Fruit fly (Drosophila melanogaster): ENCODE results near the gene G9a.

G9a gene

dm6 chrX:265692-266091 lies 19.9 kb downstream of the G9a start:
- TF ChIP-seq CG13204 (GFP tag; optimal IDR thresholded peaks at IDR 0.05) (no peak), CG14655 (GFP tag; optimal IDR thresholded peaks at IDR 0.05) (no peak), D1 (tag; optimal IDR thresholded peaks at IDR 0.05) (no peak), gl (tag; optimal IDR thresholded peaks at IDR 0.05) (no peak), fd96Ca (GFP tag; IDR thresholded peaks at IDR 0.05) (no peak), Pif1A (GFP tag; optimal IDR thresholded peaks at IDR 0.05) (no peak), CG8301 (tag; optimal IDR thresholded peaks at IDR 0.05) (no peak), Ets98B (GFP tag; IDR thresholded peaks at IDR 0.05) (no peak), CG10348 (GFP tag; IDR thresholded peaks at IDR 0.05) (no peak), CG32121 (GFP tag; IDR thresholded peaks at IDR 0.05) (no peak), CG9948 (tag; optimal IDR thresholded peaks at IDR 0.05) (no peak), EcR (GFP tag; optimal IDR thresholded peaks at IDR 0.05) (no peak), rn (GFP tag; IDR thresholded peaks at IDR 0.05) (no peak), CG34367 (tag; optimal IDR thresholded peaks at IDR 0.05) (no peak), CG8159 (tag; optimal IDR thresholded peaks at IDR 0.05) (no peak), CG15710 (tag; optimal IDR thresholded peaks at IDR 0.05) (no peak)

dm6 chrX:266978-267439 lies 21.2 kb downstream of the G9a start, which contains the start of gene CG13376:
CG13376 (minus strand) TSS chrX:267028.
- peak; percentile 29 for TF ChIP-seq CG8301 (tag; optimal IDR thresholded peaks at IDR 0.05)
- TF ChIP-seq CG32121 (GFP tag; IDR thresholded peaks at IDR 0.05) = peak; percentile 19; the same call in 1 of the 2 replicates
- TF ChIP-seq fd96Ca (GFP tag; IDR thresholded peaks at IDR 0.05) = no peak

dm6 chrX:267979-268378 lies 22.2 kb downstream of the G9a start:
- TF ChIP-seq fd96Ca (GFP tag; IDR thresholded peaks at IDR 0.05) = no peak
- 0 out of 3 replicates have a peak, but pooled peaks have one; percentile 9 for TF ChIP-seq CG4496 (GFP tag; IDR thresholded peaks at IDR 0.05)
- peak; percentile 90 for TF ChIP-seq EcR (GFP tag; optimal IDR thresholded peaks at IDR 0.05)

- TF ChIP-seq gl (tag; optimal IDR thresholded peaks at IDR 0.05) (no peak), Snoo (tag; optimal IDR thresholded peaks at IDR 0.05) (no peak), CG8301 (tag; optimal IDR thresholded peaks at IDR 0.05) (no peak), CG12605 (GFP tag; IDR thresholded peaks at IDR 0.05) (no peak), CG10348 (GFP tag; IDR thresholded peaks at IDR 0.05) (no peak), Pif1A (GFP tag; optimal IDR thresholded peaks at IDR 0.05) (no peak), CG9948 (tag; optimal IDR thresholded peaks at IDR 0.05) (no peak), CG32121 (GFP tag; IDR thresholded peaks at IDR 0.05) (no peak), D1 (tag; optimal IDR thresholded peaks at IDR 0.05) (no peak), CG13204 (GFP tag; optimal IDR thresholded peaks at IDR 0.05) (no peak), CG17806 (tag; optimal IDR thresholded peaks at IDR 0.05) (no peak), CG8159 (tag; optimal IDR thresholded peaks at IDR 0.05) (no peak), CG15710 (tag; optimal IDR thresholded peaks at IDR 0.05) (no peak), rn (GFP tag; IDR thresholded peaks at IDR 0.05) (no peak), CG34367 (tag; optimal IDR thresholded peaks at IDR 0.05) (no peak), Ets98B (GFP tag; IDR thresholded peaks at IDR 0.05) (no peak), CG14655 (GFP tag; optimal IDR thresholded peaks at IDR 0.05) (no peak), EcR (GFP tag; optimal IDR thresholded peaks at IDR 0.05) (no peak), fd96Ca (GFP tag; IDR thresholded peaks at IDR 0.05) (no peak)
Observed at dm6 chrX:276065-276464, 30.3 kb downstream of the G9a start.

dm6 chrX:276569-276968 lies 30.8 kb downstream of the G9a start:
- TF ChIP-seq CG13204 (GFP tag; optimal IDR thresholded peaks at IDR 0.05) (no peak), CG10348 (GFP tag; IDR thresholded peaks at IDR 0.05) (no peak), CG4496 (GFP tag; IDR thresholded peaks at IDR 0.05) (no peak), CG15710 (tag; optimal IDR thresholded peaks at IDR 0.05) (no peak), Ets98B (GFP tag; IDR thresholded peaks at IDR 0.05) (no peak), rn (GFP tag; IDR thresholded peaks at IDR 0.05) (no peak), CG8159 (tag; optimal IDR thresholded peaks at IDR 0.05) (no peak), fd96Ca (GFP tag; IDR thresholded peaks at IDR 0.05) (no peak)

dm6 chrX:277885-278284 lies 32.1 kb downstream of the G9a start:
- TF ChIP-seq Pif1A (GFP tag; optimal IDR thresholded peaks at IDR 0.05) (no peak), EcR (GFP tag; optimal IDR thresholded peaks at IDR 0.05) (no peak), CG12605 (GFP tag; IDR thresholded peaks at IDR 0.05) (no peak), CG9948 (tag; optimal IDR thresholded peaks at IDR 0.05) (no peak), CG32121 (GFP tag; IDR thresholded peaks at IDR 0.05) (no peak), CG10348 (GFP tag; IDR thresholded peaks at IDR 0.05) (no peak), Pif1B (GFP tag; optimal IDR thresholded peaks at IDR 0.05) (no peak), CG8159 (tag; optimal IDR thresholded peaks at IDR 0.05) (no peak), CG13204 (GFP tag; optimal IDR thresholded peaks at IDR 0.05) (no peak), CG4496 (GFP tag; IDR thresholded peaks at IDR 0.05) (no peak), fd96Ca (GFP tag; IDR thresholded peaks at IDR 0.05) (no peak), CG8301 (tag; optimal IDR thresholded peaks at IDR 0.05) (no peak), CG14655 (GFP tag; optimal IDR thresholded peaks at IDR 0.05) (no peak), Snoo (tag; optimal IDR thresholded peaks at IDR 0.05) (no peak), CG34367 (tag; optimal IDR thresholded peaks at IDR 0.05) (no peak), gl (tag; optimal IDR thresholded peaks at IDR 0.05) (no peak), CG17806 (tag; optimal IDR thresholded peaks at IDR 0.05) (no peak), CG15710 (tag; optimal IDR thresholded peaks at IDR 0.05) (no peak), D1 (tag; optimal IDR thresholded peaks at IDR 0.05) (no peak)
